Worm (Caenorhabditis elegans) whole organism, L1 larva: ENCODE data around the gene nhr-199.

Experiments used
- C04F5.9 ChIP-seq: sonication (generic microtip); optimal IDR thresholded peaks from 2 replicates; lab custom pipeline; 2016; ENCODE audit warnings: missing genetic modification characterization, missing compliant biosample characterization
- C16A3.4 ChIP-seq: fragments of 150-350 bp; optimal IDR thresholded peaks from 2 replicates; lab custom pipeline; 2014; ENCODE audit warnings: missing biosample characterization, missing genetic modification characterization
- C34B4.2 ChIP-seq: sonication (generic microtip); optimal IDR thresholded peaks from 2 replicates; lab custom pipeline; 2017; ENCODE audit warnings: mild to moderate bottlenecking, missing genetic modification characterization, missing compliant biosample characterization
- Y116A8C.19 ChIP-seq: sonication (generic microtip); optimal IDR thresholded peaks from 2 replicates; lab custom pipeline; 2016; ENCODE audit warnings: missing compliant biosample characterization, missing genetic modification characterization, borderline replicate concordance
- alr-1 ChIP-seq: fragments of 200-800 bp; sonication (Bioruptor generic); optimal IDR thresholded peaks from 2 replicates; lab custom pipeline; 2018; ENCODE audit warnings: borderline replicate concordance, mild to moderate bottlenecking, missing genetic modification characterization, missing compliant biosample characterization
- ama-1 ChIP-seq: fragments of 150-350 bp; optimal IDR thresholded peaks from 2 replicates; lab custom pipeline; 2014
- blmp-1 ChIP-seq: fragments of 150-350 bp; optimal IDR thresholded peaks from 2 replicates; lab custom pipeline; 2014; ENCODE audit warnings: missing biosample characterization, missing genetic modification characterization
- ceh-90 ChIP-seq: sonication (generic microtip); optimal IDR thresholded peaks from 2 replicates; lab custom pipeline; 2016; ENCODE audit warnings: missing genetic modification characterization, missing compliant biosample characterization
- ces-1 ChIP-seq: fragments of 150-350 bp; optimal IDR thresholded peaks from 2 replicates; lab custom pipeline; 2014; ENCODE audit warnings: missing biosample characterization, missing genetic modification reagents, missing genetic modification characterization
- dsc-1 ChIP-seq: sonication (generic microtip); optimal IDR thresholded peaks from 2 replicates; lab custom pipeline; 2016; ENCODE audit warnings: mild to moderate bottlenecking, missing genetic modification characterization, missing compliant biosample characterization
- efl-1 ChIP-seq, 4 experiments: fragments of 150-350 bp; optimal IDR thresholded peaks in 3 of 4; peaks in 1 of 4; 1 replicate in 1 of 4; 2 replicates in 3 of 4; lab custom pipeline; 2014; ENCODE audit warnings: missing biosample characterization in 2 of 4, missing genetic modification characterization in 2 of 4, missing genetic modification reagents in 2 of 4
- elt-2 ChIP-seq: sonication (generic microtip); optimal IDR thresholded peaks from 2 replicates; lab custom pipeline; 2016; ENCODE audit warnings: missing genetic modification characterization, mild to moderate bottlenecking, inconsistent platforms, missing compliant biosample characterization, missing genetic modification reagents
- elt-3 ChIP-seq, 6 experiments: fragments of 150-350 bp in 1 of 6; sonication (generic microtip); optimal IDR thresholded peaks; 2 replicates each; lab custom pipeline; 2017 to 2018; ENCODE audit warnings: missing biosample characterization in 6 of 6, missing genetic modification characterization in 6 of 6, inconsistent platforms in 1 of 6
- fkh-4 ChIP-seq: sonication (generic microtip); optimal IDR thresholded peaks from 2 replicates; lab custom pipeline; 2016; ENCODE audit warnings: missing compliant biosample characterization, missing genetic modification characterization, borderline replicate concordance
- fkh-8 ChIP-seq: sonication (generic microtip); optimal IDR thresholded peaks from 2 replicates; lab custom pipeline; 2016; ENCODE audit warnings: mild to moderate bottlenecking, missing genetic modification characterization, missing compliant biosample characterization
- grh-1 ChIP-seq: fragments of 200-800 bp; sonication (Bioruptor generic); IDR thresholded peaks from 2 replicates; pipeline ENCODE4 v1.3.6; 2022; ENCODE audit warnings: missing genetic modification reagents, missing genetic modification characterization, missing compliant biosample characterization
- hlh-17 ChIP-seq: fragments of 200-800 bp; sonication (Bioruptor generic); optimal IDR thresholded peaks from 2 replicates; lab custom pipeline; 2018; ENCODE audit warnings: missing genetic modification characterization, mild to moderate bottlenecking, missing compliant biosample characterization, moderate library complexity, borderline replicate concordance
- hlh-4 ChIP-seq: sonication (generic microtip); optimal IDR thresholded peaks from 2 replicates; lab custom pipeline; 2016; ENCODE audit warnings: mild to moderate bottlenecking, missing genetic modification characterization, missing compliant biosample characterization
- irx-1 ChIP-seq: sonication (generic microtip); optimal IDR thresholded peaks from 2 replicates; lab custom pipeline; 2016; ENCODE audit warnings: missing genetic modification characterization, missing compliant biosample characterization
- isw-1 ChIP-seq: fragments of 200-800 bp; sonication (Bioruptor generic); IDR thresholded peaks from 2 replicates; pipeline ENCODE4 v1.3.6; 2022; ENCODE audit warnings: missing genetic modification characterization, missing compliant biosample characterization
- jun-1 ChIP-seq: fragments of 150-350 bp; optimal IDR thresholded peaks from 2 replicates; lab custom pipeline; 2014; ENCODE audit warnings: missing biosample characterization, missing genetic modification reagents, missing genetic modification characterization
- lin-13 ChIP-seq: fragments of 150-350 bp; optimal IDR thresholded peaks from 2 replicates; lab custom pipeline; 2014; ENCODE audit warnings: missing biosample characterization, missing genetic modification reagents, missing genetic modification characterization
- lin-14 ChIP-seq: fragments of 200-800 bp; sonication (Bioruptor generic); optimal IDR thresholded peaks from 2 replicates; lab custom pipeline; 2018; ENCODE audit warnings: mild to moderate bottlenecking, missing genetic modification characterization, moderate library complexity, missing compliant biosample characterization
- lin-35 ChIP-seq, 2 experiments: fragments of 150-350 bp; optimal IDR thresholded peaks; 2 replicates each; lab custom pipeline; 2014; ENCODE audit warnings: missing biosample characterization in 2 of 2, missing genetic modification characterization in 2 of 2, missing genetic modification reagents in 2 of 2
- lin-39 ChIP-seq: fragments of 150-350 bp; optimal IDR thresholded peaks from 2 replicates; lab custom pipeline; 2014; ENCODE audit warnings: missing biosample characterization, missing genetic modification reagents, missing genetic modification characterization
- lsy-2 ChIP-seq, 2 experiments: fragments of 150-350 bp; optimal IDR thresholded peaks; 2 replicates each; lab custom pipeline; 2014; ENCODE audit warnings: missing biosample characterization in 2 of 2, missing genetic modification characterization in 2 of 2
- nhr-19 ChIP-seq: fragments of 200-800 bp; sonication (Bioruptor generic); conservative IDR thresholded peaks from 2 replicates; pipeline ENCODE4 v1.3.6; 2022; ENCODE audit warnings: missing genetic modification characterization, missing compliant biosample characterization
- nhr-28 ChIP-seq: fragments of 150-350 bp; optimal IDR thresholded peaks from 2 replicates; lab custom pipeline; 2014; ENCODE audit warnings: missing biosample characterization, missing genetic modification characterization
- nhr-71 ChIP-seq: sonication (generic microtip); optimal IDR thresholded peaks from 2 replicates; lab custom pipeline; 2016; ENCODE audit warnings: mild to moderate bottlenecking, missing genetic modification characterization, moderate library complexity, missing compliant biosample characterization
- nhr-84 ChIP-seq: sonication (generic microtip); optimal IDR thresholded peaks from 2 replicates; lab custom pipeline; 2017; ENCODE audit warnings: missing biosample characterization, missing genetic modification characterization
- nhr-85 ChIP-seq: sonication (generic microtip); peaks from one replicate; lab custom pipeline; 2016; ENCODE audit warnings: missing genetic modification characterization, inconsistent platforms, missing compliant biosample characterization
- nhr-90 ChIP-seq: sonication (generic microtip); optimal IDR thresholded peaks from 2 replicates; lab custom pipeline; 2016; ENCODE audit warnings: mild to moderate bottlenecking, missing genetic modification characterization, missing compliant biosample characterization; ENCODE audit not compliant: poor library complexity
- pag-3 ChIP-seq: sonication (generic microtip); optimal IDR thresholded peaks from 2 replicates; lab custom pipeline; 2017; ENCODE audit warnings: missing genetic modification characterization, mild to moderate bottlenecking, missing compliant biosample characterization, antibody characterized with exemption, borderline replicate concordance; ENCODE audit not compliant: insufficient read depth
- pqm-1 ChIP-seq: sonication (generic microtip); optimal IDR thresholded peaks from 3 replicates; lab custom pipeline; 2017; ENCODE audit warnings: missing biosample characterization, missing genetic modification characterization
- rnt-1 ChIP-seq: sonication (generic microtip); optimal IDR thresholded peaks from 2 replicates; lab custom pipeline; 2016; ENCODE audit warnings: mild to moderate bottlenecking, missing genetic modification characterization, moderate library complexity, missing compliant biosample characterization
- sox-4 ChIP-seq: sonication (generic microtip); optimal IDR thresholded peaks from 2 replicates; lab custom pipeline; 2016; ENCODE audit warnings: missing genetic modification characterization, missing compliant biosample characterization
- sptf-1 ChIP-seq: fragments of 150-350 bp; optimal IDR thresholded peaks from 2 replicates; lab custom pipeline; 2014; ENCODE audit warnings: missing biosample characterization, missing genetic modification characterization
- sup-37 ChIP-seq: fragments of 200-800 bp; sonication (Bioruptor generic); optimal IDR thresholded peaks from 2 replicates; lab custom pipeline; 2018; ENCODE audit warnings: mild to moderate bottlenecking, missing genetic modification characterization, missing compliant biosample characterization
- tbx-2 ChIP-seq: sonication (generic microtip); optimal IDR thresholded peaks from 2 replicates; lab custom pipeline; 2016; ENCODE audit warnings: missing genetic modification characterization, missing compliant biosample characterization
- tlp-1 ChIP-seq: fragments of 150-350 bp; optimal IDR thresholded peaks from 2 replicates; lab custom pipeline; 2014; ENCODE audit warnings: missing biosample characterization, missing genetic modification characterization
- unc-30 ChIP-seq: sonication (generic microtip); optimal IDR thresholded peaks from 2 replicates; lab custom pipeline; 2017; ENCODE audit warnings: missing biosample characterization, missing genetic modification characterization
- unc-86 ChIP-seq: sonication (generic microtip); optimal IDR thresholded peaks from 2 replicates; lab custom pipeline; 2016; ENCODE audit warnings: missing genetic modification characterization, missing compliant biosample characterization
- unc-98 ChIP-seq: fragments of 200-800 bp; sonication (Bioruptor generic); IDR thresholded peaks from 2 replicates; pipeline ENCODE4 v1.3.6; 2022; ENCODE audit warnings: missing genetic modification characterization, missing compliant biosample characterization

nhr-199 gene

DNA sequence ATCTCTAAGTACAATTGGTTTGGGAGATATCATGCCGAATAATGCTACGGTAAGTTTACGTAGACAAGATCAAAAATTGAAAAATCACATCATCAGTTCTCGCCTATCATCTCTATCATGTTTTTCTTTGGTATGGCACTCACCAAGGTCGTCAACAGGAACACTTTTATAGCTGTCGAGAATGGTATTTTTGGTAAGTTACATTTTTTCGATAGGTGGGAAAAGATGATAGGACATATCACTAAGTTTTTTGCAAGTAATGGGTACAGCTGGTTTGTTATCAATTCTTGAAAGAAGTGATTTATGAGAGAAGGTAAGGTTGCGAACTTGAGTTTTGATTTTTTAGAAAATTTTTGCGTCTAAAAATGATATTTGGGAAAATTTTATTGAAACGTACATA, 8.3 kb upstream of the nhr-199 start (continued):
- peak; percentile 38 for TF ChIP-seq nhr-19 (GFP tag; lab: Robert Waterston, UW)
- TF ChIP-seq nhr-90, result peak; percentile 11
- TF ChIP-seq pag-3 (tag; lab: Kevin White, UChicago), result peak; percentile 54
- peak; percentile 57 for TF ChIP-seq blmp-1 (tag; lab: Kevin White, UChicago)
- TF ChIP-seq nhr-85 (tag; lab: Kevin White, UChicago), result peak; percentile 90
- TF ChIP-seq lsy-2 (tag; optimal IDR thresholded peaks at IDR 0.05; lab: Kevin White, UChicago), result peak in 1 of 2 experiments; percentile 46
- no peak for TF ChIP-seq nhr-28 (tag; lab: Kevin White, UChicago)
- TF ChIP-seq lin-13 (GFP tag; lab: Kevin White, UChicago), result no peak
- no peak for TF ChIP-seq C16A3.4 (tag; lab: Kevin White, UChicago)

DNA sequence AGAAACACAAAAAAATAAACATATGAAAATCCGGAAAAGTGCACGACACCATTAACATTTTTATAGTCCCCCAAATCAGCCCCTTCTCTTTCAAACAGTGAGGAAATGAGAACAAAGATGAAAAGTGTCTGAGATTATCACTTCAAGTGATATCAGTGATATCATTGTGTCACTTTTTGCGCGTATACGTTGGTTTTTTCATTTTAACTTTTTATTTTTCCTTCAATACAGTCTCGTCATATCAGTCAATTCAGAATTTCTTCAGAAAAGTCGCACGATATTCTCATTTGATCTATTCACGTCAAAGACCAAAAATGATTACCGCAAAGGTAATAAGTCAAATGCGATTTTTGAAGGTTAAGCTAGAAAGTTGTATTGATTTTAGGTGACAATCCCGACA, 5.0 kb upstream of the nhr-199 start, which contains the start of gene twk-34:
TSS of gene twk-34 (plus strand) at position 216 of the 400 bp plus-strand sequence.
- no peak for TF ChIP-seq hlh-4
- peak in 1 of 6 experiments; percentile 51 for TF ChIP-seq elt-3 (tag; optimal IDR thresholded peaks at IDR 0.05; lab: Kevin White, UChicago)
- TF ChIP-seq lin-39 (tag; lab: Kevin White, UChicago), result no peak
- TF ChIP-seq hlh-17 (GFP tag; lab: Kevin White, UChicago), result no peak
- TF ChIP-seq alr-1 (tag; lab: Kevin White, UChicago), result no peak
- no peak for TF ChIP-seq nhr-71 (tag; lab: Kevin White, UChicago)
- peak; percentile 29 for TF ChIP-seq nhr-85 (tag; lab: Kevin White, UChicago)
- TF ChIP-seq blmp-1 (tag; lab: Kevin White, UChicago), result peak; percentile 5

DNA sequence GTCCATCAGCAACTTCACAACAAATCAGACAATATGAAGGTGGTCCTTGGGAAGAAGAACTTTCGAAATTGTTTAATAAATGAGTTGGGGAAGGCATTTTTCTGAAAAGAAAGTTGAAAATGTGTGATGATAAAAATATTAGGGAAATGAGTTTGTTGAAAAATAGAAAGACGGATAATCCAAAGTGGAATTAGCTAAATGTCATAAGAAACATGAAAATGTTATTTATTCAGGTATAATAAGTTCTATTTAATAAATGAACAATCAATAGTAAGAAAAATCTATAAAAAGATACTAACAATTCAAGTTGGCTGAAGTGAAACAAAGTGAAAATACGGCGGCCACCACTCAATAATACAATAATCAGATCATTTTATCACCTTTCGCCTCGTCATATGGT, 2.6 kb upstream of the nhr-199 start, which contains the start of gene nhr-53:
TSS of gene nhr-53 (minus strand) at position 101 of the 400 bp plus-strand sequence.
- TF ChIP-seq efl-1 (optimal IDR thresholded peaks at IDR 0.05; lab: Kevin White, UChicago), result no peak
- TF ChIP-seq efl-1 (GFP tag; optimal IDR thresholded peaks at IDR 0.05 in 1 of 2; lab: Kevin White, UChicago), result peak in 1 of 2 experiments; percentile 30
- no peak for TF ChIP-seq grh-1 (GFP tag; lab: Robert Waterston, UW)
- TF ChIP-seq Y116A8C.19 (tag; lab: Kevin White, UChicago), result no peak
- TF ChIP-seq ama-1, result no peak

DNA sequence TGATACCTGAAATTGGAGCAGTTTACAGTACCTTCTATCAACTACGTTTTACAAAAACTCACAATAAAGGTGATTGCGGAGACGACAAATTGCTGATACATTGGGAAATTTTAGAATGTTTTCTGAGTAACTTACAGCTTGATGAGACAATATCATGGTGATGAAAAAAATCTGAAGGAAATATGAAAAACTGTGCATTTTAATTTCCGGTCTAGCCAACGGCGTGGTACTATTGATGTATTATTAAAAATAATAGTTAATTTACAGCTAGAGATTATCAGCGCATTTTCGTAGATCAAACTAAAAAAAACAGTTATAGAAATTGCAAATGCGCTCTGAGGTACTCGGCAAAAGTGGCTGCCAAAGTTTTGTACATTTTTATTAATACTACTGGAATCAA, 1.6 kb downstream of the nhr-199 start, which contains the start of gene srx-29:
TSS of gene srx-29 (minus strand) at position 101 of the 400 bp plus-strand sequence.
- TF ChIP-seq pqm-1 (no peak), rnt-1 (tag; lab: Kevin White, UChicago) (no peak), irx-1 (no peak), ama-1 (no peak), Y116A8C.19 (tag; lab: Kevin White, UChicago) (no peak), unc-98 (GFP tag; lab: Robert Waterston, UW) (no peak), sup-37 (GFP tag; lab: Kevin White, UChicago) (no peak), fkh-4 (tag; lab: Kevin White, UChicago) (no peak), lin-14 (GFP tag; lab: Kevin White, UChicago) (no peak), elt-3 (tag; optimal IDR thresholded peaks at IDR 0.05; lab: Kevin White, UChicago) (no peak), unc-86 (tag; lab: Kevin White, UChicago) (no peak), fkh-8 (tag; lab: Kevin White, UChicago) (no peak)

DNA sequence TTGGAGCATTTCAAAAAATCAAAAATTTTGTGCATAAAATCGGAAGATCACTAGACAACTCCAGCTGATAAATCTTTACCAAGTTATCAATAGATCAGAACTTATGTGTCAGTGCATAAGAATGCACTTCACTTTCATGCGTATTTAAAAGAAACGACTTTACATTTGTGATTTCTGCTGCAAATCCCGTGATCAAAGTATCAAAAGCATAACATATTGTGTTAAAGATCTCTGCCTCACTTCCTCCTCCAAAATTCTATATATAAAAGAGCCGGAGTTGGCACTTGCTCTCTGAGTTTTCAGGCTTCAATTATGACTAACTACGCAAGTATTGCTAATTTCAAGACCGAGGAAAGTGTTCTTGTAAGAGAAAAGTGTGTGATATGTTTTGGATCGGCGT, 6.0 kb downstream of the nhr-199 start, which contains the start of gene nhr-198:
TSS of gene nhr-198 (plus strand) at position 313 of the 400 bp plus-strand sequence.
- TF ChIP-seq hlh-17 (GFP tag; lab: Kevin White, UChicago) (no peak), jun-1 (tag; lab: Kevin White, UChicago) (no peak), pqm-1 (no peak), dsc-1 (tag; lab: Kevin White, UChicago) (peak; percentile 55), C04F5.9 (no peak), elt-2 (tag; lab: Kevin White, UChicago) (no peak), fkh-8 (tag; lab: Kevin White, UChicago) (peak; percentile 79), sptf-1 (tag; lab: Kevin White, UChicago) (no peak), unc-30 (tag; lab: Kevin White, UChicago) (no peak), lin-35 (GFP tag; optimal IDR thresholded peaks at IDR 0.05; lab: Kevin White, UChicago) (no peak), ces-1 (GFP tag; lab: Kevin White, UChicago) (no peak), nhr-84 (tag; lab: Kevin White, UChicago) (no peak), C34B4.2 (no peak), tlp-1 (tag; lab: Kevin White, UChicago) (no peak), sox-4 (peak; percentile 28), tbx-2 (no peak), irx-1 (no peak), ceh-90 (tag; lab: Kevin White, UChicago) (no peak), nhr-28 (tag; lab: Kevin White, UChicago) (no peak), isw-1 (no peak), pag-3 (tag; lab: Kevin White, UChicago) (no peak), nhr-71 (tag; lab: Kevin White, UChicago) (peak; percentile 29)
